Worm (Caenorhabditis elegans) whole organism, late embryonic: ENCODE results near the gene K12H6.8.

Experiments
- hlh-15 ChIP-seq: sonication (generic microtip); optimal IDR thresholded peaks from 2 replicates; lab custom pipeline; 2016; ENCODE audit warnings: missing genetic modification characterization, missing compliant biosample characterization
- nhr-232 ChIP-seq: sonication (generic microtip); optimal IDR thresholded peaks from 2 replicates; lab custom pipeline; 2016; ENCODE audit warnings: missing genetic modification characterization, missing compliant biosample characterization

ce11 chrII:2836853-2837252 is 9.2 kb downstream of the K12H6.8 start, which contains the start of gene K12H6.7:
- TF ChIP-seq nhr-232 (tag; lab: Kevin White, UChicago) (no peak), hlh-15 (tag; lab: Kevin White, UChicago) (no peak)
